Fruit fly (Drosophila melanogaster): ENCODE measurements around the gene CG5418.
A peak's percentile ranks its signal among the peaks of the same experiment; 100 is the strongest.

Gene CG5418

dm6 chr2L:12453192-12453800 lies at the start of gene CG5418:
Gene CG5418 (minus strand): TSS chr2L:12453242.
- TF ChIP-seq CG17801 (GFP tag; optimal IDR thresholded peaks at IDR 0.05; ENCODE audit: partially characterized antibody): no peak

DNA sequence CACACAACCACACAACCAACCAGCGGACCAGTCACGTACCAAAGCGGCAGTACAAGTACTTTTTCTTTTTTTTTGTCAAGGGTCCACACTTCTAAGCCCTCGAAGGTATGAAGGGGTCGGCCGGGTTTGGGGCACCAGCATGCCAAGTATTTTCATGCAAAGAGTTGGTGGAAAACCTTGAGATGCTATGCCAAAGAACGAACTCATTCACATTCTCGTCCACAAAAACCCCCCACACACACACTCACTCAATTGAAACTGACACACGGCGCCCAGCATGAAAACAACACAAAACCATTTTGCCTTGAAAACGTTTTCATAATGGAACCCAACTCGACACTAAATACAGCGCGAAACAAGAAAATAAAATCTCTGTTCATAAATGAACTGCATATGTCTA lies 47.4 kb upstream of the CG5418 start:
- TF ChIP-seq CG17801 (GFP tag; optimal IDR thresholded peaks at IDR 0.05; ENCODE audit: partially characterized antibody): no peak

DNA sequence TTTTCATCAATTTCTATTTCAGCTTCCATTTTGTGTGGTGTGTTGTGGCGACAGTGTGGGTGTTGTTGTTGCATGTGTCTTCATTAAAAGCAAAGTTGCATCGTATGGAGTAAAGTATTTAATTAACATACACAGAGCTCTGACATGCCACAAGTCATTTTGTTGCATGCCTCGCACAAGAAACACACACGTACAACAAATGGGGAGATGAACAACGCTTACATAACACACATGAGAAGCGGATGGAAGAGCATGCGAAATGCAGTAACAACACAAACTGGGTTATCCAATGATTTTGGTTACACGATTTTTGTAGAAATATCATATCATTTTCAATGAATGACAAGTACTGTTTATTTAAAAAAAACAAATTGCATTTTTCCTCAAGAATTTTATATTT lies 46.1 kb upstream of the CG5418 start:
- no peak for TF ChIP-seq CG17801 (GFP tag; optimal IDR thresholded peaks at IDR 0.05; ENCODE audit: partially characterized antibody)

dm6 chr2L:12498538-12498937 lies 45.5 kb upstream of the CG5418 start:
- TF ChIP-seq CG17801 (GFP tag; optimal IDR thresholded peaks at IDR 0.05; ENCODE audit: partially characterized antibody): no peak

dm6 chr2L:12497283-12498265 lies 44.5 kb upstream of the CG5418 start, which contains the start of gene t-cup:
Gene t-cup (minus strand): TSS chr2L:12497333.
- TF ChIP-seq CG17801 (GFP tag; optimal IDR thresholded peaks at IDR 0.05; ENCODE audit: partially characterized antibody): peak; percentile 19

DNA sequence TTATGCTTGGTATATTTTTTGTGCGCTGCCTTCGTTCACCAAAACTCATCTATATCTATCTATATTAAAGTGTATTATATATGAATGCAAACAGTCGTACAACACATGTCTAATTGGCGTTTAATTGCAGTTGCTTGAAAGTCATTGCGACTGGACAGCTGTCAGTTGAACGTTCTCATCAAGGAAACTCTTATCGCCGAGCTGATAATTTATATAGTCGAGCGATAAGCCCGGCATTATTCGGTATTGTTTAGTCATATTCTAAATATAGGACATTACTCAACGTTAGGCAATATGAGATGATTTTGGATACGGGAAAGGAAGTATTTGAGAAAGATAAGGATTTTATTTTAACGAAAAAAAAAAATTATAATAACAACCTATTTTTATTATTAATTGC lies 42.2 kb upstream of the CG5418 start:
- TF ChIP-seq CG17801 (GFP tag; optimal IDR thresholded peaks at IDR 0.05; ENCODE audit: partially characterized antibody): no peak

DNA sequence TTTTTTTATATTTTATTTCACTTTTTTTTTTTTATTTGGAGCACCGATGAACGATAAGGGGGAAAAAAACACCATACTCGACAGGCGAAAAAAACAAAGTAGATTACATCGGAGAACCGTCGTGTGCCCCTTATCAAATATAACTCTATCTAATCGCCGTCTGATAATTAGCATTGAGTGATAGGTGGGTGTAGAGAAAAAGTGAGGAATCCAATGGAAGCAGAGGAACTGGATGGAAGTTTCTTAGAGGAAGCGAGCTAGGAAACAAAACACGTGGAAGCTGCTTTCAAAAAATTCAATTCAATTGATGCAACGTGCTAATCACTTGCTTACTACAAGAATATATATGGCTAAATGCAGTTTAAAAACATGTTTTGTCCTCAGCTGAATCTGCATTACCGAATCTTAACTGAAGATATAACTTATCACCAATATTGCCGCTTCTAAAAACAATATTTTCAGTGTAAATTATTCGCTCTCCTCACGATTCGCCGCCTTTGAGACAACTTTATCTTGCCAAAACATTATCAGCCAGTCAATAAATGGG lies 40.8 kb upstream of the CG5418 start:
- TF ChIP-seq CG17801 (GFP tag; optimal IDR thresholded peaks at IDR 0.05; ENCODE audit: partially characterized antibody): no peak

- no peak for TF ChIP-seq CG17801 (GFP tag; optimal IDR thresholded peaks at IDR 0.05; ENCODE audit: partially characterized antibody)
Observed at dm6 chr2L:12493101-12493770, 40.2 kb upstream of the CG5418 start.

- no peak for TF ChIP-seq CG17801 (GFP tag; optimal IDR thresholded peaks at IDR 0.05; ENCODE audit: partially characterized antibody)
Observed at dm6 chr2L:12489470-12489869, 36.4 kb upstream of the CG5418 start.

dm6 chr2L:12487823-12488222 lies 34.8 kb upstream of the CG5418 start:
- no peak for TF ChIP-seq CG17801 (GFP tag; optimal IDR thresholded peaks at IDR 0.05; ENCODE audit: partially characterized antibody)

DNA sequence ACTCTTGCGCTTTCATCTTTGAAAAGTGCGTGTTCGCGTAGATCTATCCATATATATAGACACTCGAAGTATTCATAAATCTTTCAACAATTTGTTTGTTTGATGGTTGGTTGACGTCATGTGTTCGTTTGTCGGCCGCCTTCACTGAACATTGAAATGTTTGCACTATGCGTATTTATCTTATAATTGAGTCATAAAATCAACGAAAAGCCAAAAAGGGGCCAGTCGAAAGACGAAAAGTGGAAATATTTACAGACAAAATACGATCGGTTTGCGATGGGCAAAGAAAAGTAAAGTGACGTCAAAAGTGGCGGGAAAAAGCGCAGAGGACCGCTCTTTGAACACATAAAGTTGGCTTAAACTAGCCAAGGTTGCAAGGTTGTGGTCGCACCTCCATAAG lies 34.3 kb upstream of the CG5418 start:
- no peak for TF ChIP-seq CG17801 (GFP tag; optimal IDR thresholded peaks at IDR 0.05; ENCODE audit: partially characterized antibody)

DNA sequence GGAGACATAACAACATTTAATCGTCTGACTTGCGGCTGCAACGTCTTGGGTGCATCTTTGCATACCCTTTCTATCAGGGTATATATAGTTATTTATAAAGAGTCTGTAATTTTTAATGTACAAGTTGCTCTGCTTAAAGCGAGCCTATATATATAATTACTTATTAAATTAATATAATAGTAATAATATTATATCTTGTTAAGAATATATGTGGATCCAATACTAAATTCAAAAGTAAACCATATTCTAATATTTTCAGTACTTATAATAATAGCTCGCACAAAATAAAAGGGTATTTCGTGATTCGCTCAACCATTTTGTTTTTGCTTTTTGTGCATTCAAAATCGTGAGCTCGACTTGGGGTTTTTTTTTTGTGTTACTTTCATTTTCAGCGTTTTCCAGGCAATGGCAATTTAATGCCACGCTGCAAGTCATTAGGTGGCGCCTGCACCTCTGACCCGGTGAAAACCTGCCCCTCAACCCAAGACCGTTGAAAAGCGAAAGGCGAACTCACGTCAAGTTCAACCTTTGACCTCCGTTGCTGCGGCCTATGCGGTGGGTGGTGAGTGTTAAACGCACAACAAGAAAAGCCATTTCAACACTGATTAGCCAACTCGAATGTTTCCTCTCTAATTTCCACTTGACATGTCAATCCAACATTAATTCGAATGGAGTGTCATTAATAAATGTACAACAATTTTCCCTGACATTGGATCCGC lies 33.0 kb upstream of the CG5418 start:
- no peak for TF ChIP-seq CG17801 (GFP tag; optimal IDR thresholded peaks at IDR 0.05; ENCODE audit: partially characterized antibody)

- peak; percentile 96 for TF ChIP-seq CG17801 (GFP tag; optimal IDR thresholded peaks at IDR 0.05; ENCODE audit: partially characterized antibody)
Observed at dm6 chr2L:12483866-12484554, 31.0 kb upstream of the CG5418 start.

DNA sequence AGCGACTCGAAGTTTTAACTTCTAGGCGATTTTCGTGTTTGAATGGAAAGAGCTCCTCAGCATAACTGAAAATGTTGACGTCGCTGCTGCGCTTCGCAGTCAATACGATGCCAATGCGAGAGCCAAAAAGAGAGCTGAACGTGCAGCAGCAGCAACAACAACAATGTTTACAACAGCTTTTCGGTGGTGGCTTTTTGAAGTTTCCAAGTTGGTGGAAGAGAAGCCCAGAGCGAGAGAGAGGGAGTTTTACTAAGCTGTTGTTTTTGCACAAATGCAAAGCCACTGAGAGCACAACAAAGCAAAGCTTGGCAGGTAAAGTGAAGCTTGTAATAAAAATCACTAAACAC lies 30.4 kb upstream of the CG5418 start:
- no peak for TF ChIP-seq CG17801 (GFP tag; optimal IDR thresholded peaks at IDR 0.05; ENCODE audit: partially characterized antibody)

Data from ovary, adult (tissue).